Worm (Caenorhabditis elegans) whole organism, L2 larva: ENCODE measurements around the gene F45D3.4.

Source experiments
- F13H6.1 ChIP-seq: sonication (generic microtip); optimal IDR thresholded peaks from 2 replicates; lab custom pipeline; 2016; ENCODE audit warnings: missing genetic modification characterization, missing compliant biosample characterization
- ZK546.5 ChIP-seq: sonication (generic microtip); optimal IDR thresholded peaks from 2 replicates; lab custom pipeline; 2017; ENCODE audit warnings: missing biosample characterization, missing genetic modification characterization
- blmp-1 ChIP-seq: sonication (generic microtip); optimal IDR thresholded peaks from 2 replicates; lab custom pipeline; 2017; ENCODE audit warnings: missing genetic modification characterization, mild to moderate bottlenecking, missing compliant biosample characterization, antibody characterized with exemption, moderate library complexity; ENCODE audit not compliant: insufficient read depth
- ceh-82 ChIP-seq: fragments of 150-350 bp; optimal IDR thresholded peaks from 2 replicates; lab custom pipeline; 2014; ENCODE audit warnings: missing biosample characterization, missing genetic modification characterization
- elt-1 ChIP-seq: fragments of 150-350 bp; optimal IDR thresholded peaks from 2 replicates; lab custom pipeline; 2014; ENCODE audit warnings: missing biosample characterization, missing genetic modification characterization
- elt-3 ChIP-seq: sonication (generic microtip); optimal IDR thresholded peaks from 2 replicates; lab custom pipeline; 2017; ENCODE audit warnings: missing biosample characterization, missing genetic modification characterization
- mab-5 ChIP-seq: fragments of 150-350 bp; optimal IDR thresholded peaks from 2 replicates; lab custom pipeline; 2014; ENCODE audit warnings: missing biosample characterization, missing genetic modification characterization
- mdl-1 ChIP-seq, 2 experiments: fragments of 150-350 bp in 1 of 2; sonication (generic microtip) in 1 of 2; optimal IDR thresholded peaks; 2 replicates each; lab custom pipeline; 2017; ENCODE audit warnings: missing biosample characterization in 2 of 2, missing genetic modification characterization in 2 of 2
- nhr-11 ChIP-seq: fragments of 150-350 bp; optimal IDR thresholded peaks from 2 replicates; lab custom pipeline; 2014; ENCODE audit warnings: missing biosample characterization, missing genetic modification characterization
- snpc-4 ChIP-seq: fragments of 150-350 bp; optimal IDR thresholded peaks from 2 replicates; lab custom pipeline; 2014; ENCODE audit warnings: missing biosample characterization, missing genetic modification characterization
- unc-39 ChIP-seq: fragments of 150-350 bp; optimal IDR thresholded peaks from 2 replicates; lab custom pipeline; 2014; ENCODE audit warnings: missing biosample characterization, missing genetic modification characterization
- unc-62 ChIP-seq: fragments of 150-350 bp; optimal IDR thresholded peaks from 2 replicates; lab custom pipeline; 2014; ENCODE audit warnings: missing biosample characterization, missing genetic modification reagents, missing genetic modification characterization
- ztf-4 ChIP-seq: fragments of 150-350 bp; optimal IDR thresholded peaks from 2 replicates; lab custom pipeline; 2014; ENCODE audit warnings: missing biosample characterization, missing genetic modification characterization

ce11 chrV:12540739-12541138 lies 12.3 kb downstream of the F45D3.4 start, which contains the start of gene F45D3.2:
- no peak for TF ChIP-seq unc-62
- no peak for TF ChIP-seq elt-3 (tag; lab: Kevin White, UChicago)
- no peak for TF ChIP-seq F13H6.1 (tag; lab: Kevin White, UChicago)
- no peak for TF ChIP-seq mdl-1 (tag; optimal IDR thresholded peaks at IDR 0.05; lab: Kevin White, UChicago)
- no peak for TF ChIP-seq snpc-4 (tag; lab: Kevin White, UChicago)
- no peak for TF ChIP-seq nhr-11 (tag; lab: Kevin White, UChicago)
- TF ChIP-seq ZK546.5 (tag; lab: Kevin White, UChicago), result no peak
- TF ChIP-seq elt-1 (tag; lab: Kevin White, UChicago), result no peak
- no peak for TF ChIP-seq ztf-4 (tag; lab: Kevin White, UChicago)
- no peak for TF ChIP-seq blmp-1
- TF ChIP-seq unc-39 (tag; lab: Kevin White, UChicago), result no peak
- TF ChIP-seq ceh-82, result no peak
- TF ChIP-seq mab-5, result no peak
